Fruit fly (Drosophila melanogaster): Measurements from ENCODE around the gene CG42525.

DNA sequence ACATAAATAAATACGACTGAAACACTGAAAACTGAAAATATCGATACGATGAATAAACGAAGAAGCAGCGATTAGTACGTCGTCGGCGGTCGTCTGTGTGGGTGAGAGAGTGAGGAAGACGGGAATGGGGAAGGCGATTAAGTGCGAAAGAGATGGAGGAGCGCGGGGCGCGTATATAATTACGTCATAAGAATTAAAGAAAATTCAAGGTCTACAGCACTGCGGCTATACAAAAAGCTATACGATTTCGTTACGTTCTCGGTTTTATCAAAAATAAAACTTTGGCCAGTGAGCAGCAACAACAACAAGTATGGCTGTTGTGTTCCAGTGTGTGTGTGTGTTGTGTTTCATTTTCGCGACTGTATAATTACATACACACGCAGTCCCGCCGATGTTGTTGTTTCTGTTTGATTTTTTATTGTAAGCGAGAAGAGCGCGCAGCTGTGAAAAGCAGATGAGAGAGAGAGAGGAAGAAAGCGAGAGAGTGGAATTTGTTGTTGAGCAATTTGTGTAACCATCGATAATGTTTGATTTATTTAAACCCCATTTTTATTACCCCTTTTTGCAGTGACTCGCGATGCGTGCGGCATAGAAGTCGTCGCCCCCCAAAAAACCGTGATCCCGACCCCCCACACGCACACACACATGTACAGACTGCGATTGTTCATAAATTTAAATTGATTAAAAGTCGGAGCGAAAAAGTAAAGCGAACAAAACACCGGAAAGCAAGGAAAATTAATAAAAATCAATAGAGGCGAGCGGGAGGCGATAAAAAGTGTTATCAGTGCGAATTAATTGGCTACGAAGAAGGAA, 40.3 kb downstream of the CG42525 start:
- TF ChIP-seq Dll (optimal IDR thresholded peaks at IDR 0.05) (peak; percentile 18), psq (optimal IDR thresholded peaks at IDR 0.05) (no peak), usp (GFP tag; optimal IDR thresholded peaks at IDR 0.05) (no peak)
